Fruit fly (Drosophila melanogaster) whole organism, larva: Measurements from ENCODE around the gene Gbs-76A.

Experiments
- noc ChIP-seq: fragments of 200-800 bp; sonication (Bioruptor generic); optimal IDR thresholded peaks from 3 replicates; lab custom pipeline; 2019; ENCODE audit warnings: missing biosample characterization, mild to moderate bottlenecking, missing genetic modification characterization, moderate library complexity

Gene Gbs-76A

DNA sequence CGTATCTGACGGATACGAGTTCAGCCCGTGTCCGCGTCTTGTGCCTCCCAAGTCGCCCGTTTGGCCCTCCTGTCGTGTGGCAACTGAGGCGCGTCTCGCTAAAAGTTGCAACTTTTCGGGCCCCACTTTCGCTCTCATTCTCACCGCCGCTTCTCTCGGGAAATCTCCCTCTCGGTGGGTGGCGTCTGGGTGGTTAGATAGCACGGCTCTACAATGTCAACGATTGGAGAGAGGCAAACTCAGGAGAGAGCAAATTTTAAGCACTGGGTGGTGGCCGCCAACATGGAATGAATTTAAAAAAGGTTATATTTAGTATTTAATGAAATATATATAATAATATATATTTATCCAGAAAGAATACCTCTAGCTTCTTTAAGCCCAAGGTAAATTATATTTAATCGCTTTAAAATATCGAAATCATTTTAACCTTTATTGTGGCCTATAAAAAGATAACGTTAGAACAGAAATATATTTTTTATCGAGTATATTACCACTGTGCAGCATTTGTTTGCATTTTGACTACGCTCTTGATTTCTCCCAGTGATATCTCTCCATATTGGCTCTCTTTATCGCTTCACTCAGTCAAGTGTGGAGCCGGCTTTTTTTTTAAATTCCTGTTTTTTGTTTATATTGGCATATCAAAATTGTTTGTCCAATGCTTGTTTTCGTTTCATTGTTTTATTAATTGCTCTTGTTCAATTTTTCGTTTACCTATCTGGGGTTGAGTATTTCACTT, at the start of gene Gbs-76A:
Gbs-76A (minus strand) TSS at position 327 of the 736 bp plus-strand sequence.
- peak; percentile 82 for TF ChIP-seq noc (tag; lab: Kevin White, UChicago)

DNA sequence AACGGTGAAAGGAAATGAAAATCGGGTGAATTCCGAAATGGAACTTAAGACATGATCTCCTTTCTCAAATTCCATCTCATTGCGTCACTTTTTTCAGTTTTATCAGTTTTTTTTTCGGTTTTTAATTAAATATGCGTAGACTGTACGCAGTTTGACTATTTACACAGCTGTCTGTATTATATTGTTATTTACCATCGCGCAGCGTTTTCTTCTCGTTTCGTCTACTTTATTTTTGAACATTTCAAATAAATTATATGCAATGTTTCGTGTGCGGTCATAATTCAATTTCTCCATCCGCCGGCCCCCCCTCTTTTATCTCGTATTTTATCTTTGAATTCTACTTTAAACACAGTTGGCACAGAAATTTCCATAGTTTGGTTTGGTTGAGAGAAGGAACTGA, 48.0 kb upstream of the Gbs-76A start:
- no peak for TF ChIP-seq noc (tag; lab: Kevin White, UChicago)

DNA sequence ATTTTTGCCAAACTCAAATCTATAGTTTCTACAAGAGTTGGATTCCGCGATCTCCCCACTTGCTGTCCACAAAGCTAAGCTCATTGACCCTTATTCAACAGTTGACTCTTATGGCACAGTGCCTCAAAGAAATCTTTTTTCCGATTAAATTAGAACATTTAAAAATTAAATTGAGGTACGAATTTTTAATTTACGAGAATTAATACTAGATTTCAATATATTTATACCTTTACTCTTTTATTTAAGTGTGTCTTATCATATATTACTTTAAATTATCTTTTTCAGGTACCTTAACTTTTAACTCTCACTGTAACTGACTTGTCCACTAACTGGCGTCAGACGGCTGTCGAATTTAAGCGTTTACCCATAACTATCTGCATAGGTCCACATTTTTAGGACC, 45.7 kb upstream of the Gbs-76A start:
- TF ChIP-seq noc (tag; lab: Kevin White, UChicago): peak; percentile 61

DNA sequence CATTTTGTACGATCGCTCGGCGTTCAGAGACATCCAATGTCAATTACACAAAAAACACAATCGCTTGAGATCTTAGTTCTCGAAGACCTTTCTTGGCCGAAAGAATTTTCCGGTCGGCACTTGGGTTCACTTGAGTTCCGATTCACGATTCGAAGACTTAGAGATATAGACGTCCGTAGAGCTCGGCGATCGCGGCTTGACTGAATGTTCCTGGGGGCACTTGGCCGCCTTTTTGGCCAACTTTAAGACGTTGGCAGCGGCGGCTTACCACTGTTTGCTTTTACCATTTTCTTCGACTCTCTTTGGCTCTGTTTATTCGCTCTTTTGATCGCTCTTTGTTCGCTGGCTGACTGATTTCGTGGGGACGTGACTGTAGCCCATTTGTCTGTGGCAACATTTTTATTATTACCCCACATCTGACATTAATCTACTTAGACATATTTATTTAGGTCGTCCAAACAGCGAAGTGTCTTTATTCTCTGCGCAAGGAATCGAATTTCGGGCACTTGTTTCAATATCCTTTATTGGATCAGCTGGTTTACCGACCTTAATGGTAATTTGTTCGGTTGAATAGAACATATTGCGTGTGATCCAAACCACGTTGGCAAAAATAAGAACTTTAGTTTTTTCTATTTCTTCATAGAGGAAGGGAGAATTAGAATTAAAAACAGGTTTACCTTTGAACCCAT, 45.0 kb upstream of the Gbs-76A start, which contains the start of gene pip:
pip (minus strand) TSS at position 212 of the 689 bp plus-strand sequence.
- peak; percentile 43 for TF ChIP-seq noc (tag; lab: Kevin White, UChicago)

DNA sequence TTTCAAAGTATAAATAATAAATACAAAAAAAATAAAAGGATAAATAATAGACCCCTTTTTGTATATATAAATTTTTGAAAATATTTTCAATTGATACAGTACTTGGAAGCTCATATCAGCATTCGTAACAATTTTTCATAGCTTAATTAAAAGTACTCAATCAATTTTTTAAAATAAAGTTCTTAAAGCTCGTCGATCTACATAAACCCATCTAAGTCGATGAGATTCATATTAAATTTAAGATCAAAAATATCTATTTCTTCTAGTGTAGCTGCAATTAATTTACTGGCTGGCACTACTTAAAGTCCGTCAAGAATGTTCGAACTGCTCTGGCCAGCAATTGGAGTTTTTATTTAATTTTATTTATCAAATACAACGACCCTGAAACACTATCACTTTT, 44.1 kb upstream of the Gbs-76A start:
- no peak for TF ChIP-seq noc (tag; lab: Kevin White, UChicago)

DNA sequence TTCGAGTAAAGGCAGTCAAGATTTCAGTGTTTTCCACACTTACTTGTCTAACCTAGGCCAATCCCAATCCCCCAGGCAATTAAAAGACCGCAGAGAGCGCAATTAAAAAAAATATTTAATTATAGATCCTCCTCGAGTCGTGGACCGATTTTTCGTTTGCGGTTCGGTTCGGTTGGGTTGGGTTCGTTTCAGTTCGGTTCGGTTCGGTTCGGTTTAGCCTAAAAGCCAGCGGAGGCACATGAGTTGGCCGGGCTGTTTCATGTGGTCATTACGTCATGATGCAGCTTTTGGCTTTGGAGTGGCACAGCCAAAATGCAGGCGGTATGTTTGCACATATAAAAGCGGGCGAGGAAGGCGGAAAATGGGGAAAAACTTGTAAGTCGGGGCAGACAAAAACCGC, 39.2 kb upstream of the Gbs-76A start:
- no peak for TF ChIP-seq noc (tag; lab: Kevin White, UChicago)

DNA sequence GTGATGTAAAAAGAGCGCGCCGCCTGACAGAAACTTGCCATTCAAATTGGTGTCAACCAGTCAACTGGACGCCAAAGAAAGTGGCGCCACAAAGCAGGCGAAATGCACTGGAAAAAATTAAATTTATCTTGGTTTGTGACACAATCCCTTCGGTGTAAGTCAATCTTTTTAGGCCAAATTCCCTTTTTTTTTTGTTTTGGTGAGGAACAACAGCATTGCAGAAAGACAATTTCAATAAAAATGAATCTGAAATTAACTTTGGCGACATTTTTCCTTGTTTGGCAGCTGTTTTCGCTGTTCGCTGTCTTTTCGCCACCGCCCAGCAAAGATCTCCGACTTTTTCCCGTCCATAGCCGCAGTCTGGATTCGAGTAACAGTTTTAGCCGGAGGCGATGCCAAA, 36.9 kb upstream of the Gbs-76A start:
- no peak for TF ChIP-seq noc (tag; lab: Kevin White, UChicago)

DNA sequence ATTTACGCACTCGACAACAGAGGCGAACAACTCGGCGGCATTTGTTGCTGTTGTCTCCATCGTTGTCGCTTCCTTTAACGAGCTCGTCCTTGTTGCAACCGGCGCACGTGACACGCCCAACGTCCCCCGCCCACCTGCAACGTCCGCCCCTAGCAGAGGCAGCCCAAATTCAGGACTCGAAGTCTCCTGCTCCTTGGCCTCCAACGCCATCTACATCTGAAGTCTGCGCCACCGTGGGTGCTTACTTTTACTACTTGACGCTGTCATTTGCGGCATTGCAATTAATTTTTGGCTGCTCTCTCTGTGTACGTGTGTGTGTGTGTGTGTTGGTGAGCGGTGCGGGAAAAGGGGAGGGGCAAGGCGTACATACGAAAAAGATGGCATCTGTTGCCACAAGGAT, 35.5 kb upstream of the Gbs-76A start:
- TF ChIP-seq noc (tag; lab: Kevin White, UChicago): no peak

DNA sequence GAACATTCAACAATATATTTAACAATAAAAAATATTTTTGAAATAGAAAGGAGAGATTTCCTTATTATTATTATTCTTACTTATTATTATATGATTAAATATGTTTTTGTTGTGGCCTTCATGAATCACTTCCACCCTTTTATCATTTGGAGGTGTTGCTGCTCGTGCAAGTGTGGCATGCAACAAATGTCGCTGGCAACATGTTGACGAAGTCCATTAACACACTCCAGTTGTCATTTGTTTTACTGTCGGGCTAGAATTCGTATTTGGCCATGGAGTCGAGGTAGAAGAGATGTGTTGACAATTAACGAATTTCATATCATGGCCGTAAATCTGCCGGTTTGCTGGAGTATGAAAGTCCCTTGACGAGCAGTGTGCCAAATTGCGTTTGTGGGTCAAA, 34.7 kb upstream of the Gbs-76A start:
- TF ChIP-seq noc (tag; lab: Kevin White, UChicago): no peak

DNA sequence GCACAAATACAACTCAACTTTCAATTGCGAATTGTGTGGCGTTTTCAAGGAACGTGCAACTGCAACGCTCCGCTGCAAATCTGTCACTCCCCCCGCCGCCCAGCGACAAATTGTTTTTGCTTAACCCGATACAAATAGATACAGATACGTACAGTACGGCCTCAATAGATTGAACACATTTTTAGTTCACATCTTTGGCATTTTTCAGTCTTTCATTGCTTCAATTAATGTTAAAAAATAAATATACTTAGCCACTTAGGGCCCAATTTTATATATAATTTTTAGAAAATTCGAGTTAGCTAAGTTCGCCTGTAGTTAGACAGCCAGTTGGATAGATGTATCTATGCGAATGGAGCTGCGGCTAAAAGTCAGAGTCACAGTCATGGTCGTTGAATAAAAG, 33.5 kb upstream of the Gbs-76A start:
- no peak for TF ChIP-seq noc (tag; lab: Kevin White, UChicago)

DNA sequence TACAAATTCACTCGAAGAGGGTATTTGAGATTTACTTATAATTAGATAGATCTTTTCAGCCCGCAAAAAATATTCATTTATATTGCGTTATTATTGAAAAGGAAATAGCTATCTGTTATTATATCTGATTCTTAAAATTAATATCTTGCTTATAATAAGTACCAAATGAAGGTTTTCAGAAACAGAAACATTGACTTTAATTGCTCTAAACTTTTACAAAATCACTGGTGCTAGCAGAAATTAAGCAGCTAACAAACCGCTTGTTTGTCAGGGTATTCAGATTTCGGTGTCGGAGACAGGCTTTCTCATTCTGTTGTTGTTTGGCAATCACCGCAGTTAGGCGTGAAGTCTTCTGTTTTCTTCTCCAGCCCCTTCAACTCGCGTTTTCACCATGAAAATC, 24.1 kb upstream of the Gbs-76A start:
- TF ChIP-seq noc (tag; lab: Kevin White, UChicago): no peak

DNA sequence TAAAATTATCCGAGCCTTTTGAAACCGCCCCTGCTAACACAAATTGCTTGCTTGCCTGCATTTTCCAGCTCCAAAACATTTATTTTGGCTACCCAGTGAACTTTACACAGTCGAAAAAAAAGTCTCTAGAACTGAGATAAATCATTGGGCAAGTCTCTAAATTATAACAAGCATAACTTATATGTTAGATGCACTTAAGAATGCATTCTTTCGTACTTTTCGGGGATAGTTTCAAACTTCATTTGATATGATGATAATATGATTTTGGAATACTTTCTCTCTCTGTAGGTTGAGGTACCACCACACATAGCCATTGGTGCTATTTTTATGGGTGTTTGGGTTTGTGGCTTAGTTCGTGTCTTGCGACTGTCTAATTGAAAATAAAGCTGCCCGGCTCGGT, 22.3 kb upstream of the Gbs-76A start:
- no peak for TF ChIP-seq noc (tag; lab: Kevin White, UChicago)

DNA sequence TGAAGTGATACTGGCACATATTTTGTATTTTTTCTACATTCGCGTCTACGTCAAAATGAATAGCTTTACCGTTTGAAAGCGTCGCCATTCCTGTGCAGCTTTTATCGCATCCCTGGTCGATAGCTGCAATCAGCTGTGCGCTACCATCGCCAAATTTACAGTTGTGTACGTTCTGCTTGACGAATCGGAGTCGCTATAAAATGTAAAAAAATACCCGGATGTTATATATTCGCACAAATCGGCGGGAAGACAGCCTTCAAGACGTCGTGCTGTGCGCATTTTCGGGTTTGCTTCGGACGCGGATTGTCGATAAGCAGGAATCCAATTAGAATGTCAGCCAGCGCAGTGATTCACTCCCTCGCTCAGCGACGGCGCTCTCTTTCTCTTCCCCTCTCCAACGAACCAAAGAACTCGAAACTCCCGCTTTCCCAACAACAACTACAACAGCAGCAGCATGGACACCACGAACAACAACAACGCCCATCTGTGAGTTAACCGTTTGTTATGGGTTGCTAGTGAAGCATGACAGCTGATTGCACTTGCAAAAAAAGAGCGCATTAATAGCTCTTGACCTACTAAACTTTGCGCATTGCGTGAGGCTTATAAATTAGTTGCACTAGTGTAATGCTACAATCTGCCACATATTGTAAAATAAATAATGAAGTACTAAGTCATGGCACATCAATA, 2.2 kb upstream of the Gbs-76A start:
- peak; percentile 23 for TF ChIP-seq noc (tag; lab: Kevin White, UChicago)

DNA sequence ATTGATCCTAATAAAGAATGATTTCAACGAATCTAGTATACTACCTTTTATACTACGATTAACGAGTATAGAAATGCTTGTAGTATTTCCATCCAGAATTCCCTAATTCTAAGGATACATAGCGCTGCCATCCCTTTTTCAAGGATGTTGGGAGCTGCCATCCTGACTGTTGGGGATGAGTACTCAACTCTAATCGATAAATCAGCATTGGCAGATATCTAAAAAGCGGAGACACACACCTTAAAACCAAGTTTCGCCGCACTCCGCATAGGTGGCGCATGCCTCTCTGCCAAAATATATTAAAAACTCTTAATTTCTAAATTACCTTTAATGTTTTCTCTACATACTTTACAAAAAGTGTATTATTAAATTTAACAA, 1.7 kb upstream of the Gbs-76A start, which contains the start of gene fal:
fal (plus strand) TSS at position 330 of the 378 bp plus-strand sequence.
- TF ChIP-seq noc (tag; lab: Kevin White, UChicago): no peak

DNA sequence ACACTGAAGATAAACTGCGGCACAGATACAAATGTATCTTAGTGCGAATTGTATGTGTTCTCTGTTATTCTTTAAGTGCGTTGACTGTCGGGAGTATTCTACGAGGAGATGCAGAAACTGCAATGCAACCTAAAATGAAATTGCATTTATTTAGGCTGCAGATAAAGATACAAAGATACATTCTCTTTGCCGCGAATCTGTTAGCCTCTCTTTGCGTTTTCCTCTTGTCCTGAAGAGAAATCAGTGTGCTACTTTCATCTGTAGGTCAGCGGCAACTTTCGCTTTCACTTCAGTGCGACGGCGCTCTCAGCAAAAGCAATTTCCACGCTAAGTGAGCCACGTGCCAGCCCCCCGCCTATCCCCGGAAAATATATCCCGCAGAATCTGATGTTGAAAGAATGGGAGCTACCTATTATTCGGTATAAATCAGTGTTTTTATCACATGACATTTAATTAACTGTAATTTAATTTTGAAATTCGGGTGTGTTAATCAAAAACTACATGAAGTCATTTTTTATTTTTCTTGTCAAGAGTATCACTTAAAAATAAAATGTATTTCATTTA, 694 bp upstream of the Gbs-76A start:
- no peak for TF ChIP-seq noc (tag; lab: Kevin White, UChicago)
